Fruit fly (Drosophila melanogaster) whole organism, embryonic: ENCODE results near the gene CG17224.

Experiments used
- Atf3 ChIP-seq: fragments of 200-800 bp; sonication (Bioruptor generic); optimal IDR thresholded peaks from 3 replicates; lab custom pipeline; 2016; ENCODE audit warnings: missing biosample characterization, missing genetic modification characterization
- CG10959 ChIP-seq: fragments of 200-800 bp; sonication (Bioruptor generic); IDR thresholded peaks from 2 replicates; pipeline ENCODE4 v1.3.6; 2022; ENCODE audit warnings: missing biosample characterization, missing genetic modification characterization
- CG11695 ChIP-seq: fragments of 200-800 bp; sonication (Bioruptor generic); IDR thresholded peaks from 3 replicates; pipeline ENCODE4 v1.3.6; 2022; ENCODE audit warnings: missing biosample characterization, missing genetic modification characterization
- CG1233 ChIP-seq: fragments of 200-800 bp; sonication (Bioruptor generic); optimal IDR thresholded peaks from 4 replicates; lab custom pipeline; 2018; ENCODE audit warnings: missing biosample characterization, mild to moderate bottlenecking, missing genetic modification characterization
- CG12744 ChIP-seq: fragments of 200-800 bp; sonication (Bioruptor generic); optimal IDR thresholded peaks from 2 replicates; lab custom pipeline; 2016; ENCODE audit warnings: missing biosample characterization, missing genetic modification characterization
- CG14965 ChIP-seq: fragments of 200-800 bp; sonication (Bioruptor generic); optimal IDR thresholded peaks from 2 replicates; lab custom pipeline; 2016; ENCODE audit warnings: missing biosample characterization, missing genetic modification characterization, borderline replicate concordance
- CG15011 ChIP-seq: fragments of 200-800 bp; sonication (Bioruptor generic); optimal IDR thresholded peaks from 3 replicates; lab custom pipeline; 2018; ENCODE audit warnings: missing biosample characterization, mild to moderate bottlenecking, missing genetic modification characterization
- CG1602 ChIP-seq: fragments of 200-800 bp; sonication (Bioruptor generic); optimal IDR thresholded peaks from 3 replicates; lab custom pipeline; 2016; ENCODE audit warnings: missing biosample characterization, missing genetic modification characterization
- CG16813 ChIP-seq: fragments of 200-800 bp; sonication (Bioruptor generic); IDR thresholded peaks from 3 replicates; pipeline ENCODE4 v1.3.6; 2022; ENCODE audit warnings: missing biosample characterization, missing genetic modification characterization; ENCODE audit not compliant: partially characterized antibody
- CG17912 ChIP-seq: fragments of 200-800 bp; sonication (Bioruptor generic); optimal IDR thresholded peaks from 2 replicates; lab custom pipeline; 2018; ENCODE audit warnings: missing biosample characterization, mild to moderate bottlenecking, missing genetic modification characterization
- CG1832 ChIP-seq: fragments of 200-800 bp; sonication (Bioruptor generic); optimal IDR thresholded peaks from 2 replicates; lab custom pipeline; 2017; ENCODE audit warnings: missing biosample characterization, mild to moderate bottlenecking, missing genetic modification characterization, inconsistent platforms
- CG2202 ChIP-seq: fragments of 200-800 bp; sonication (Bioruptor generic); optimal IDR thresholded peaks from 2 replicates; lab custom pipeline; 2018; ENCODE audit warnings: missing biosample characterization, mild to moderate bottlenecking, missing genetic modification characterization
- CG3065 ChIP-seq: fragments of 200-800 bp; sonication (Bioruptor generic); optimal IDR thresholded peaks from 2 replicates; lab custom pipeline; 2016; ENCODE audit warnings: missing biosample characterization, missing genetic modification characterization
- CG5953 ChIP-seq: fragments of 200-800 bp; sonication (Bioruptor generic); IDR thresholded peaks from 2 replicates; pipeline ENCODE4 v1.3.6; 2022; ENCODE audit warnings: missing biosample characterization, missing genetic modification characterization
- CG6654 ChIP-seq: fragments of 200-800 bp; sonication (Bioruptor generic); optimal IDR thresholded peaks from 2 replicates; lab custom pipeline; 2017; ENCODE audit warnings: missing biosample characterization, mild to moderate bottlenecking, missing genetic modification characterization
- CG7556 ChIP-seq: fragments of 200-800 bp; sonication (Bioruptor generic); optimal IDR thresholded peaks from 2 replicates; lab custom pipeline; 2017; ENCODE audit warnings: missing biosample characterization, mild to moderate bottlenecking, missing genetic modification characterization
- Doc2 ChIP-seq: fragments of 200-800 bp; sonication (Bioruptor generic); IDR thresholded peaks from 2 replicates; pipeline ENCODE4 v1.3.6; 2022; ENCODE audit warnings: missing biosample characterization, missing genetic modification characterization
- Gsc ChIP-seq: fragments of 200-800 bp; sonication (Bioruptor generic); IDR thresholded peaks from 2 replicates; pipeline ENCODE4 v1.3.6; 2022; ENCODE audit warnings: missing biosample characterization, missing genetic modification characterization
- br ChIP-seq: fragments of >200 bp; optimal IDR thresholded peaks from 2 replicates; lab custom pipeline; 2017
- dpn ChIP-seq, 2 experiments: fragments of 200-800 bp; sonication (Bioruptor generic); optimal IDR thresholded peaks; 3 replicates each; lab custom pipeline; 2016; ENCODE audit warnings: missing biosample characterization in 2 of 2, missing genetic modification characterization in 2 of 2
- h ChIP-seq: fragments of >200 bp; optimal IDR thresholded peaks from 2 replicates; lab custom pipeline; 2017
- inv ChIP-seq: fragments of 200-800 bp; sonication (Bioruptor generic); IDR thresholded peaks from 2 replicates; pipeline ENCODE4 v1.3.6; 2022; ENCODE audit warnings: missing biosample characterization, missing genetic modification characterization; ENCODE audit not compliant: partially characterized antibody
- mam ChIP-seq: fragments of 200-800 bp; sonication (Bioruptor generic); optimal IDR thresholded peaks from 3 replicates; lab custom pipeline; 2016; ENCODE audit warnings: missing biosample characterization, missing genetic modification characterization
- nmo ChIP-seq: fragments of 200-800 bp; sonication (Bioruptor generic); optimal IDR thresholded peaks from 2 replicates; lab custom pipeline; 2018; ENCODE audit warnings: missing biosample characterization, mild to moderate bottlenecking, missing genetic modification characterization, moderate library complexity
- sim ChIP-seq: fragments of 200-800 bp; sonication (Bioruptor generic); IDR thresholded peaks from 2 replicates; pipeline ENCODE4 v1.3.6; 2022; ENCODE audit warnings: missing biosample characterization, missing genetic modification characterization
- sr ChIP-seq: fragments of 200-800 bp; sonication (Bioruptor generic); IDR thresholded peaks from 3 replicates; pipeline ENCODE4 v1.3.6; 2022; ENCODE audit warnings: missing biosample characterization, missing genetic modification characterization
- ttk ChIP-seq: fragments of 200-800 bp; sonication (Bioruptor generic); IDR thresholded peaks from 2 replicates; pipeline ENCODE4 v2.1.2; 2022; ENCODE audit warnings: missing biosample characterization, missing genetic modification characterization

CG17224 gene

DNA sequence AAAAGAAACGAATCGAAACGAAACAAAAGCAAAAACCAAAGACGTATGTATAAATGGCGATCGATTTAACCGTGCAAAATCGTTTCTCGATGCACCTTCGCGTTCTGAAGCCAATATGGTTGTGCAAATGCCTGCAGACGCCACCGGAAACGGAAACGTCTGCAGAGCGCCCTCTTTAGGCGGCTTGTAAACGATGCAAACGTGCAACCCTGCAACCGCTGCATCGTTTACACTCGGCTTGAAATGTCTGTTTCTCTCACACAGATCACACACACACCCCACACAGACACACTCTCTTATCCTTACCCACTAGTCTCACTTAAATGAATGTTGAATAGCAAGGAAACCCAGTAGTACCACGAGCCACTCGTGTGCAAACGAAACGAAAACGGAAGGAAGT is 51.2 kb downstream of the CG17224 start (continued):
- TF ChIP-seq CG2202 (tag; lab: Kevin White, UChicago) (peak; percentile 17), CG10959 (GFP tag; lab: Robert Waterston, UW) (peak; percentile 56), ttk (GFP tag; lab: Robert Waterston, UW) (no peak), sim (GFP tag; lab: Robert Waterston, UW) (peak; percentile 38; the same call in 1 of the 2 replicates), Gsc (GFP tag; lab: Robert Waterston, UW) (no peak), CG1233 (GFP tag; lab: Kevin White, UChicago) (peak; percentile 19), CG5953 (GFP tag; lab: Robert Waterston, UW) (no peak), CG7556 (GFP tag; lab: Kevin White, UChicago) (no peak), Atf3 (GFP tag; lab: Kevin White, UChicago) (no peak), dpn (GFP tag; optimal IDR thresholded peaks at IDR 0.05; lab: Kevin White, UChicago) (no peak), CG1832 (no peak), CG12744 (no peak), Doc2 (GFP tag; lab: Robert Waterston, UW) (no peak), br (lab: Kevin White, UChicago) (no peak), sr (GFP tag; lab: Robert Waterston, UW) (no peak), nmo (GFP tag; lab: Kevin White, UChicago) (no peak), inv (GFP tag; lab: Robert Waterston, UW) (no peak), mam (GFP tag; lab: Kevin White, UChicago) (no peak), CG11695 (GFP tag; lab: Robert Waterston, UW) (no peak), CG6654 (GFP tag; lab: Kevin White, UChicago) (no peak), CG15011 (no peak), CG14965 (GFP tag; lab: Kevin White, UChicago) (no peak), CG1602 (GFP tag; lab: Kevin White, UChicago) (no peak), CG3065 (no peak), CG16813 (GFP tag; lab: Robert Waterston, UW) (no peak), h (lab: Kevin White, UChicago) (no peak), CG17912 (GFP tag; lab: Kevin White, UChicago) (no peak)
- TF ChIP-seq, all 482 proteins: peak for 60
